Worm (Caenorhabditis elegans) whole organism, L4 larva: ENCODE results near the gene madf-11.

Experiments used
- F26F4.8 ChIP-seq: fragments of 200-800 bp; sonication (Bioruptor generic); conservative IDR thresholded peaks from 2 replicates; pipeline ENCODE4 v1.3.6; 2022; ENCODE audit warnings: missing genetic modification characterization, missing compliant biosample characterization
- F37D6.2 ChIP-seq: sonication (generic microtip); optimal IDR thresholded peaks from 2 replicates; lab custom pipeline; 2016; ENCODE audit warnings: mild to moderate bottlenecking, missing genetic modification characterization, missing compliant biosample characterization
- F49E8.2 ChIP-seq: sonication (generic microtip); optimal IDR thresholded peaks from 2 replicates; lab custom pipeline; 2016; ENCODE audit warnings: missing compliant biosample characterization, mild to moderate bottlenecking, missing genetic modification characterization, borderline replicate concordance
- R02D3.7 ChIP-seq: fragments of 150-350 bp; sonication (generic microtip); optimal IDR thresholded peaks from 3 replicates; lab custom pipeline; 2014; ENCODE audit warnings: missing biosample characterization, missing genetic modification characterization
- T20F7.1 ChIP-seq: fragments of 200-800 bp; sonication (Bioruptor generic); optimal IDR thresholded peaks from 2 replicates; lab custom pipeline; 2018; ENCODE audit warnings: mild to moderate bottlenecking, missing genetic modification characterization, missing compliant biosample characterization
- Y75B8A.6 ChIP-seq: fragments of 200-800 bp; sonication (Bioruptor generic); IDR thresholded peaks from 2 replicates; pipeline ENCODE4 v1.3.6; 2022; ENCODE audit warnings: missing genetic modification reagents, missing genetic modification characterization, missing compliant biosample characterization
- ZK546.5 ChIP-seq, 2 experiments: sonication (generic microtip); optimal IDR thresholded peaks; 2 replicates each; lab custom pipeline; 2017; ENCODE audit warnings: missing biosample characterization in 2 of 2, missing genetic modification characterization in 2 of 2
- arid-1 ChIP-seq: fragments of 200-800 bp; sonication (Bioruptor generic); conservative IDR thresholded peaks from 2 replicates; pipeline ENCODE4 v1.3.6; 2022; ENCODE audit warnings: missing genetic modification reagents, missing genetic modification characterization, missing compliant biosample characterization
- ceh-28 ChIP-seq: fragments of 150-350 bp; optimal IDR thresholded peaks from 2 replicates; lab custom pipeline; 2014; ENCODE audit warnings: missing biosample characterization, missing genetic modification reagents, missing genetic modification characterization
- ceh-44 ChIP-seq: fragments of 200-800 bp; sonication (Bioruptor generic); IDR thresholded peaks from 2 replicates; pipeline ENCODE4 v1.3.6; 2022; ENCODE audit warnings: missing genetic modification reagents, missing genetic modification characterization, missing compliant biosample characterization
- ceh-82 ChIP-seq: sonication (generic microtip); optimal IDR thresholded peaks from 2 replicates; lab custom pipeline; 2017; ENCODE audit warnings: missing biosample characterization, missing genetic modification characterization
- ces-1 ChIP-seq: fragments of 150-350 bp; sonication (generic microtip); optimal IDR thresholded peaks from 4 replicates; lab custom pipeline; 2014; ENCODE audit warnings: missing biosample characterization, missing genetic modification reagents, missing genetic modification characterization
- daf-16 ChIP-seq, 3 experiments: sonication (generic microtip); optimal IDR thresholded peaks; 2 replicates each; lab custom pipeline; 2016 to 2017; ENCODE audit warnings: missing genetic modification characterization in 3 of 3, missing genetic modification reagents in 3 of 3, mild to moderate bottlenecking in 2 of 3, missing compliant biosample characterization in 2 of 3, missing biosample characterization in 1 of 3, moderate library complexity in 1 of 3
- daf-8 ChIP-seq: fragments of 200-800 bp; sonication (Bioruptor generic); IDR thresholded peaks from 2 replicates; pipeline ENCODE4 v1.3.6; 2022; ENCODE audit warnings: missing genetic modification characterization, missing compliant biosample characterization
- dmd-9 ChIP-seq: fragments of 200-800 bp; sonication (Bioruptor generic); IDR thresholded peaks from 2 replicates; pipeline ENCODE4 v1.3.6; 2022; ENCODE audit warnings: missing genetic modification reagents, missing genetic modification characterization, missing compliant biosample characterization
- dpl-1 ChIP-seq: fragments of 150-350 bp; optimal IDR thresholded peaks from 2 replicates; lab custom pipeline; 2014; ENCODE audit warnings: missing biosample characterization, missing genetic modification reagents, missing genetic modification characterization
- duxl-1 ChIP-seq: sonication (generic microtip); optimal IDR thresholded peaks from 2 replicates; lab custom pipeline; 2016; ENCODE audit warnings: mild to moderate bottlenecking, missing genetic modification characterization, moderate library complexity, missing compliant biosample characterization; ENCODE audit not compliant: poor library complexity
- dve-1 ChIP-seq: sonication (generic microtip); optimal IDR thresholded peaks from 2 replicates; lab custom pipeline; 2017; ENCODE audit warnings: antibody characterized with exemption, mild to moderate bottlenecking, missing genetic modification characterization, missing compliant biosample characterization; ENCODE audit not compliant: insufficient read depth
- hif-1 ChIP-seq, 2 experiments: sonication (generic microtip); optimal IDR thresholded peaks; 2 replicates each; lab custom pipeline; 2016 to 2017; ENCODE audit warnings: missing compliant biosample characterization in 2 of 2, missing genetic modification characterization in 2 of 2, missing genetic modification reagents in 2 of 2, missing genotype in 2 of 2, mild to moderate bottlenecking in 1 of 2
- hlh-11 ChIP-seq: fragments of 200-800 bp; sonication (Bioruptor generic); optimal IDR thresholded peaks from 2 replicates; lab custom pipeline; 2018; ENCODE audit warnings: mild to moderate bottlenecking, missing genetic modification characterization, missing compliant biosample characterization
- hlh-30 ChIP-seq: sonication (generic microtip); optimal IDR thresholded peaks from 2 replicates; lab custom pipeline; 2017; ENCODE audit warnings: antibody characterized with exemption, mild to moderate bottlenecking, missing genetic modification characterization, missing compliant biosample characterization; ENCODE audit not compliant: insufficient read depth
- jun-1 ChIP-seq: fragments of 150-350 bp; optimal IDR thresholded peaks from 2 replicates; lab custom pipeline; 2014; ENCODE audit warnings: missing biosample characterization, missing genetic modification reagents, missing genetic modification characterization
- lim-7 ChIP-seq: fragments of 200-800 bp; sonication (Bioruptor generic); IDR thresholded peaks from 2 replicates; pipeline ENCODE4 v1.3.6; 2022; ENCODE audit warnings: missing genetic modification characterization, missing compliant biosample characterization
- lin-13 ChIP-seq: fragments of 150-350 bp; optimal IDR thresholded peaks from 2 replicates; lab custom pipeline; 2014; ENCODE audit warnings: missing biosample characterization, missing genetic modification reagents, missing genetic modification characterization
- lin-15B ChIP-seq: fragments of 150-350 bp; sonication (generic microtip); optimal IDR thresholded peaks from 3 replicates; lab custom pipeline; 2014; ENCODE audit warnings: missing biosample characterization, missing genetic modification characterization
- lin-29 ChIP-seq: fragments of 200-800 bp; sonication (Bioruptor generic); IDR thresholded peaks from 2 replicates; pipeline ENCODE4 v1.3.6; 2022; ENCODE audit warnings: missing genetic modification reagents, missing genetic modification characterization, missing compliant biosample characterization
- lin-38 ChIP-seq: fragments of 200-800 bp; sonication (Bioruptor generic); IDR thresholded peaks from 2 replicates; pipeline ENCODE4 v1.3.6; 2022; ENCODE audit warnings: missing genetic modification reagents, missing genetic modification characterization, missing compliant biosample characterization
- lin-39 ChIP-seq: fragments of 150-350 bp; optimal IDR thresholded peaks from 2 replicates; lab custom pipeline; 2014; ENCODE audit warnings: missing biosample characterization, missing genetic modification reagents, missing genetic modification characterization
- lir-3 ChIP-seq: sonication (generic microtip); optimal IDR thresholded peaks from 2 replicates; lab custom pipeline; 2016; ENCODE audit warnings: mild to moderate bottlenecking, missing genetic modification characterization, missing compliant biosample characterization
- lsy-2 ChIP-seq, 2 experiments: fragments of 150-350 bp in 1 of 2; sonication (generic microtip) in 1 of 2; optimal IDR thresholded peaks; 2 replicates each; lab custom pipeline; 2014 to 2017; ENCODE audit warnings: missing biosample characterization in 2 of 2, missing genetic modification characterization in 2 of 2
- madf-5 ChIP-seq, 2 experiments: fragments of 200-800 bp; sonication (Bioruptor generic); IDR thresholded peaks; 2 replicates each; pipeline ENCODE4 v1.3.6; 2022; ENCODE audit warnings: missing compliant biosample characterization in 2 of 2, missing genetic modification characterization in 2 of 2
- madf-9 ChIP-seq: fragments of 200-800 bp; sonication (Bioruptor generic); conservative IDR thresholded peaks from 2 replicates; pipeline ENCODE4 v1.3.6; 2022; ENCODE audit warnings: missing genetic modification reagents, missing genetic modification characterization, missing compliant biosample characterization
- mdl-1 ChIP-seq, 2 experiments: fragments of 150-350 bp in 1 of 2; sonication (generic microtip) in 1 of 2; optimal IDR thresholded peaks; 2 replicates each; lab custom pipeline; 2014 to 2017; ENCODE audit warnings: missing biosample characterization in 2 of 2, missing genetic modification characterization in 2 of 2
- mxl-3 ChIP-seq: fragments of 200-800 bp; sonication (Bioruptor generic); optimal IDR thresholded peaks from 2 replicates; lab custom pipeline; 2018; ENCODE audit warnings: mild to moderate bottlenecking, missing genetic modification characterization, missing compliant biosample characterization
- nhr-10 ChIP-seq: fragments of 150-350 bp; optimal IDR thresholded peaks from 2 replicates; lab custom pipeline; 2014; ENCODE audit warnings: missing biosample characterization, missing genetic modification characterization
- nhr-237 ChIP-seq: sonication (generic microtip); optimal IDR thresholded peaks from 2 replicates; lab custom pipeline; 2017; ENCODE audit warnings: missing biosample characterization, missing genetic modification characterization
- nhr-28 ChIP-seq: fragments of 150-350 bp; optimal IDR thresholded peaks from 2 replicates; lab custom pipeline; 2014; ENCODE audit warnings: missing biosample characterization, missing genetic modification characterization
- nhr-41 ChIP-seq: fragments of 200-800 bp; sonication (Bioruptor generic); IDR thresholded peaks from 2 replicates; pipeline ENCODE4 v1.3.6; 2022; ENCODE audit warnings: missing genetic modification reagents, missing genetic modification characterization, missing compliant biosample characterization
- nhr-42 ChIP-seq: fragments of 200-800 bp; sonication (Bioruptor generic); IDR thresholded peaks from 2 replicates; pipeline ENCODE4 v1.3.6; 2022; ENCODE audit warnings: missing genetic modification characterization, missing compliant biosample characterization
- nhr-48 ChIP-seq: sonication (generic microtip); optimal IDR thresholded peaks from 2 replicates; lab custom pipeline; 2016; ENCODE audit warnings: mild to moderate bottlenecking, missing genetic modification characterization, missing compliant biosample characterization
- php-3 ChIP-seq: fragments of 200-800 bp; sonication (Bioruptor generic); IDR thresholded peaks from 2 replicates; pipeline ENCODE4 v1.3.6; 2022; ENCODE audit warnings: missing genetic modification reagents, missing genetic modification characterization, missing compliant biosample characterization
- pqm-1 ChIP-seq: sonication (generic microtip); optimal IDR thresholded peaks from 2 replicates; lab custom pipeline; 2017; ENCODE audit warnings: missing biosample characterization, missing genetic modification characterization
- set-16 ChIP-seq: fragments of 200-800 bp; sonication (Bioruptor generic); IDR thresholded peaks from 2 replicates; pipeline ENCODE4 v1.3.6; 2022; ENCODE audit warnings: missing genetic modification reagents, missing genetic modification characterization, missing compliant biosample characterization
- snpc-1.2 ChIP-seq: fragments of 200-800 bp; sonication (Bioruptor generic); IDR thresholded peaks from 2 replicates; pipeline ENCODE4 v1.3.6; 2022; ENCODE audit warnings: missing genetic modification reagents, missing genetic modification characterization, missing compliant biosample characterization
- snpc-4 ChIP-seq: fragments of 150-350 bp; optimal IDR thresholded peaks from 2 replicates; lab custom pipeline; 2014; ENCODE audit warnings: missing biosample characterization, missing genetic modification characterization
- spr-1 ChIP-seq: sonication (generic microtip); optimal IDR thresholded peaks from 2 replicates; lab custom pipeline; 2016; ENCODE audit warnings: mild to moderate bottlenecking, missing genetic modification characterization, missing compliant biosample characterization
- unc-39 ChIP-seq: sonication (generic microtip); optimal IDR thresholded peaks from 2 replicates; lab custom pipeline; 2017; ENCODE audit warnings: missing biosample characterization, missing genetic modification characterization
- unc-62 ChIP-seq, 3 experiments: fragments of 150-350 bp in 1 of 3; sonication (generic microtip); optimal IDR thresholded peaks in 2 of 3; peaks in 1 of 3; 1 replicate in 1 of 3; 2 replicates in 2 of 3; lab custom pipeline; 2014 to 2017; ENCODE audit warnings: missing biosample characterization in 3 of 3, missing genetic modification characterization in 3 of 3, missing genetic modification reagents in 3 of 3, missing genotype in 1 of 3
- zfp-2 ChIP-seq: sonication (generic microtip); optimal IDR thresholded peaks from 2 replicates; lab custom pipeline; 2016; ENCODE audit warnings: mild to moderate bottlenecking, missing genetic modification characterization, missing compliant biosample characterization
- zip-11 ChIP-seq: fragments of 200-800 bp; sonication (Bioruptor generic); IDR thresholded peaks from 2 replicates; pipeline ENCODE4 v1.3.6; 2022; ENCODE audit warnings: missing genetic modification characterization, missing compliant biosample characterization

The madf-11 gene

DNA sequence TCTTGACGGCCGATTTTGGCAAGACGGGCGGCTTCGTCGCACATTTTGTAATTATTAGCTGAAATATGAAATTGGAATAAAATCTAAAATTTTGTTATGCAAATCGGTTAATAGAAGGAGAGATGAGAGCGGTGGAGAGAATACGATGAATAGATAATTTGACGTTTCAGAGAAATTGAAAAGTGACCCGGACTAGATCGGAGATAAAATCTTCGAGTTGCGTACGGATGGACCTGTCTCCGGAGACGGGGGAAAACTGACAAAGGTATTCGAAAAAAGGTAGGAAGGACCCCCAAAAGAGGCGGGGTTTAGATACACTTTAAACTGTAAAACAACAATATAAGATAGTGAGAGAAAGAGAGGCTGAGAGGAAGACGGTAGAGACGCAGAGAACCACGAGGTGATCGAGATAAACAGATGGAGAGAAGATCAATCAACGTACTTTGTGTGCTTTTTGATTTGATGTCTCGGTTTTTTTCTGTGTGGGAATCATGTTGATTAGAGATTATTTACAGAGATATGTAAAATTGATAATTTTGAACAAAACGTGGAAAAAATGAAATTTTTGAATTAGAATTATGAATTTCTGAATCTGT lies 51.1 kb downstream of the madf-11 start, which contains the start of gene F09F7.6 (continued):
- TF ChIP-seq ces-1 (GFP tag; lab: Kevin White, UChicago), result no peak
- no peak for TF ChIP-seq ceh-44
- TF ChIP-seq lin-29 (GFP tag; lab: Robert Waterston, UW), result no peak
- TF ChIP-seq hlh-30 (tag; lab: Kevin White, UChicago), result peak; percentile 92
- TF ChIP-seq lin-15B, result no peak
- no peak for TF ChIP-seq ceh-82 (tag; lab: Kevin White, UChicago)
- peak; percentile 2 for TF ChIP-seq nhr-10
- TF ChIP-seq daf-8 (GFP tag; lab: Robert Waterston, UW), result no peak
- TF ChIP-seq madf-5 (GFP tag; IDR thresholded peaks at IDR 0.05; lab: Robert Waterston, UW), result no peak
- TF ChIP-seq lin-38 (GFP tag; lab: Robert Waterston, UW), result no peak
- TF ChIP-seq jun-1 (tag; lab: Kevin White, UChicago), result no peak
- no peak for TF ChIP-seq snpc-1.2 (GFP tag; lab: Robert Waterston, UW)
- TF ChIP-seq T20F7.1 (GFP tag; lab: Kevin White, UChicago), result peak; percentile 9
- no peak for TF ChIP-seq set-16 (GFP tag; lab: Robert Waterston, UW)
- TF ChIP-seq R02D3.7 (tag; lab: Kevin White, UChicago), result no peak
- peak; percentile 82 to 94 for TF ChIP-seq mdl-1 (tag; optimal IDR thresholded peaks at IDR 0.05; lab: Kevin White, UChicago)
- TF ChIP-seq php-3 (GFP tag; lab: Robert Waterston, UW), result no peak
- no peak for TF ChIP-seq duxl-1 (tag; lab: Kevin White, UChicago)
- peak; percentile 77 to 80 for TF ChIP-seq daf-16 (GFP tag; optimal IDR thresholded peaks at IDR 0.05; lab: Kevin White, UChicago)
- TF ChIP-seq daf-16 (tag; optimal IDR thresholded peaks at IDR 0.05; lab: Kevin White, UChicago), result peak; percentile 93
- TF ChIP-seq mxl-3, result peak; percentile 68
- peak in 1 of 2 experiments; percentile 49 for TF ChIP-seq hif-1 (tag; optimal IDR thresholded peaks at IDR 0.05; lab: Kevin White, UChicago)
- TF ChIP-seq dve-1 (tag; lab: Kevin White, UChicago), result peak; percentile 96
- no peak for TF ChIP-seq lim-7
- TF ChIP-seq zfp-2 (tag; lab: Kevin White, UChicago), result no peak
- TF ChIP-seq nhr-28 (tag; lab: Kevin White, UChicago), result peak; percentile 82
- peak in 1 of 2 experiments; percentile 69 for TF ChIP-seq lsy-2 (tag; optimal IDR thresholded peaks at IDR 0.05; lab: Kevin White, UChicago)
- no peak for TF ChIP-seq F49E8.2 (tag; lab: Kevin White, UChicago)
- TF ChIP-seq nhr-41 (GFP tag; lab: Robert Waterston, UW), result no peak
- TF ChIP-seq pqm-1 (tag; lab: Kevin White, UChicago), result no peak
- no peak for TF ChIP-seq spr-1 (tag; lab: Kevin White, UChicago)
- TF ChIP-seq madf-9 (GFP tag; lab: Robert Waterston, UW), result no peak
- no peak for TF ChIP-seq dmd-9
- TF ChIP-seq snpc-4, result no peak
- TF ChIP-seq hlh-11, result peak; percentile 94
- TF ChIP-seq unc-39, result no peak
- TF ChIP-seq nhr-48 (tag; lab: Kevin White, UChicago), result peak; percentile 33
- TF ChIP-seq arid-1 (GFP tag; lab: Robert Waterston, UW), result no peak
- no peak for TF ChIP-seq zip-11 (GFP tag; lab: Robert Waterston, UW)
- no peak for TF ChIP-seq F26F4.8 (GFP tag; lab: Robert Waterston, UW)
- no peak for TF ChIP-seq lir-3 (tag; lab: Kevin White, UChicago)
- no peak for TF ChIP-seq Y75B8A.6 (GFP tag; lab: Robert Waterston, UW)
- no peak for TF ChIP-seq F37D6.2 (tag; lab: Kevin White, UChicago)
- TF ChIP-seq nhr-42, result no peak
- TF ChIP-seq ceh-28 (tag; lab: Kevin White, UChicago), result no peak
- no peak for TF ChIP-seq ZK546.5 (tag; optimal IDR thresholded peaks at IDR 0.05; lab: Kevin White, UChicago)
- TF ChIP-seq unc-62 (GFP tag; optimal IDR thresholded peaks at IDR 0.05 in 1 of 2; lab: Kevin White, UChicago), result peak in 1 of 2 experiments; percentile 96
- TF ChIP-seq unc-62 (tag; optimal IDR thresholded peaks at IDR 0.05; lab: Kevin White, UChicago), result no peak
- no peak for TF ChIP-seq nhr-237 (tag; lab: Kevin White, UChicago)
- TF ChIP-seq lin-13 (GFP tag; lab: Kevin White, UChicago), result no peak
- no peak for TF ChIP-seq lin-39 (tag; lab: Kevin White, UChicago)
- no peak for TF ChIP-seq dpl-1 (GFP tag; lab: Kevin White, UChicago)
